Worm (Caenorhabditis elegans): ENCODE measurements around the gene coh-1.

ce11 chrX:7447340-7447739 is 27.5 kb downstream of the coh-1 start:
- TF ChIP-seq ces-1 (GFP tag; optimal IDR thresholded peaks at IDR 0.05): no peak
- TF ChIP-seq dmd-9 (GFP tag; IDR thresholded peaks at IDR 0.05): no peak
- TF ChIP-seq nhr-77 (tag; optimal IDR thresholded peaks at IDR 0.05): no peak
- TF ChIP-seq nhr-237 (tag; optimal IDR thresholded peaks at IDR 0.05): no peak
- TF ChIP-seq spr-3 (GFP tag; optimal IDR thresholded peaks at IDR 0.05): no peak
- TF ChIP-seq unc-62 (GFP tag; optimal IDR thresholded peaks at IDR 0.05 in 1 of 2): no peak
- TF ChIP-seq unc-62 (tag; optimal IDR thresholded peaks at IDR 0.05): no peak
- TF ChIP-seq Y48G9A.11 (GFP tag; IDR thresholded peaks at IDR 0.05): no peak
- no peak for TF ChIP-seq F44E2.7 (GFP tag; IDR thresholded peaks at IDR 0.05)
- TF ChIP-seq daf-19 (GFP tag; conservative IDR thresholded peaks at IDR 0.05): no peak
- TF ChIP-seq pqm-1 (tag; optimal IDR thresholded peaks at IDR 0.05): no peak
